Worm (Caenorhabditis elegans): ENCODE measurements around the gene Y55F3AM.13.

Gene Y55F3AM.13

ce11 chrIV:1056263-1056942, at the start of gene Y55F3AM.13, which contains the start of gene mrps-25:
Gene Y55F3AM.13 (minus strand): TSS chrIV:1056313.
Gene mrps-25 (plus strand): TSS chrIV:1056892.
- TF ChIP-seq lin-15B (tag; optimal IDR thresholded peaks at IDR 0.05): peak; percentile 65
- peak; percentile 59 for TF ChIP-seq pha-4 (tag; optimal IDR thresholded peaks at IDR 0.05)
- no peak for TF ChIP-seq ceh-28 (tag; optimal IDR thresholded peaks at IDR 0.05)
- peak; percentile 90 for TF ChIP-seq R02D3.7 (tag; optimal IDR thresholded peaks at IDR 0.05)
- TF ChIP-seq ztf-11 (tag; optimal IDR thresholded peaks at IDR 0.05): no peak
- TF ChIP-seq hmg-11 (tag; optimal IDR thresholded peaks at IDR 0.05): peak; percentile 40
- peak; percentile 20 for TF ChIP-seq nfya-1 (tag; optimal IDR thresholded peaks at IDR 0.05; ENCODE audit: insufficient read depth)
- TF ChIP-seq nhr-11 (tag; optimal IDR thresholded peaks at IDR 0.05): no peak
- TF ChIP-seq tbx-2 (tag; optimal IDR thresholded peaks at IDR 0.05): no peak
- TF ChIP-seq unc-39 (tag; optimal IDR thresholded peaks at IDR 0.05): no peak

- TF ChIP-seq tbx-2 (tag; optimal IDR thresholded peaks at IDR 0.05) (no peak), fkh-2 (tag; optimal IDR thresholded peaks at IDR 0.05) (peak; percentile 42)
Measured at ce11 chrIV:1105104-1105503, 49.0 kb upstream of the Y55F3AM.13 start.

ce11 chrIV:1104518-1104917, 48.4 kb upstream of the Y55F3AM.13 start, which contains the start of the genes C44B12.9 and C44B12.3:
Gene C44B12.9 (minus strand): TSS chrIV:1104618.
Gene C44B12.3 (plus strand): TSS chrIV:1104766.
- TF ChIP-seq nhr-28 (tag; optimal IDR thresholded peaks at IDR 0.05) (no peak), egl-5 (tag; optimal IDR thresholded peaks at IDR 0.05) (no peak), pha-4 (tag; optimal IDR thresholded peaks at IDR 0.05) (no peak), nhr-12 (tag; optimal IDR thresholded peaks at IDR 0.05) (no peak), ztf-4 (tag; optimal IDR thresholded peaks at IDR 0.05) (no peak), elt-3 (tag; optimal IDR thresholded peaks at IDR 0.05) (no peak), aly-2 (tag; optimal IDR thresholded peaks at IDR 0.05) (no peak), mml-1 (tag; optimal IDR thresholded peaks at IDR 0.05) (no peak), lin-15B (tag; optimal IDR thresholded peaks at IDR 0.05) (no peak), nhr-23 (tag; optimal IDR thresholded peaks at IDR 0.05) (no peak), nhr-25 (tag; optimal IDR thresholded peaks at IDR 0.05) (no peak), nhr-237 (tag; optimal IDR thresholded peaks at IDR 0.05) (no peak), ceh-82 (tag; optimal IDR thresholded peaks at IDR 0.05) (no peak), egl-27 (tag; optimal IDR thresholded peaks at IDR 0.05) (no peak), elt-1 (tag; optimal IDR thresholded peaks at IDR 0.05) (no peak), hmg-11 (tag; optimal IDR thresholded peaks at IDR 0.05) (no peak), nhr-77 (tag; optimal IDR thresholded peaks at IDR 0.05) (no peak), nhr-43 (tag; optimal IDR thresholded peaks at IDR 0.05; ENCODE audit: poor library complexity, severe bottlenecking) (no peak), fos-1 (tag; optimal IDR thresholded peaks at IDR 0.05) (no peak)

- TF ChIP-seq ZK546.5 (tag; optimal IDR thresholded peaks at IDR 0.05) (no peak), elt-3 (tag; optimal IDR thresholded peaks at IDR 0.05) (no peak), R02D3.7 (tag; optimal IDR thresholded peaks at IDR 0.05) (no peak), ama-1 (optimal IDR thresholded peaks at IDR 0.05) (no peak), lsy-12 (tag; optimal IDR thresholded peaks at IDR 0.05) (no peak)
Measured at ce11 chrIV:1097153-1097552, 41.0 kb upstream of the Y55F3AM.13 start, which contains the start of gene cox-18. Gene cox-18 (plus strand): TSS chrIV:1097453.

- TF ChIP-seq nhr-25 (tag; optimal IDR thresholded peaks at IDR 0.05) (no peak), eor-1 (tag; optimal IDR thresholded peaks at IDR 0.05) (no peak), egl-27 (tag; optimal IDR thresholded peaks at IDR 0.05) (no peak), snpc-4 (tag; optimal IDR thresholded peaks at IDR 0.05) (no peak), nhr-12 (tag; optimal IDR thresholded peaks at IDR 0.05) (no peak), sea-2 (GFP tag; optimal IDR thresholded peaks at IDR 0.05) (no peak), nhr-67 (tag; optimal IDR thresholded peaks at IDR 0.05) (no peak), nhr-76 (tag; optimal IDR thresholded peaks at IDR 0.05) (no peak), mml-1 (tag; optimal IDR thresholded peaks at IDR 0.05) (no peak), zag-1 (tag; optimal IDR thresholded peaks at IDR 0.05) (no peak), R02D3.7 (tag; optimal IDR thresholded peaks at IDR 0.05) (no peak)
Measured at ce11 chrIV:1096154-1096553, 40.0 kb upstream of the Y55F3AM.13 start.

All from whole organism, L3 larva.